2 worm cellular contexts compared by ENCODE assay signal in genomic region chrIV:6785151-6785550, ce11.
TF ChIP-seq lines count a peak whose summit lies in the region.

Gene dyci-1, minus strand, starts transcription at chrIV:6785272.

TF ChIP-seq in whole organism, L1 larva, 84 proteins besides CTCF, POLR2A, EP300 and RAD21 (continued from another document):
- peak; percentile 14 for TF ChIP-seq swsn-7 (tag; optimal IDR thresholded peaks at IDR 0.05; lab: Kevin White, UChicago)
- TF ChIP-seq hlh-4 (tag; optimal IDR thresholded peaks at IDR 0.05; lab: Kevin White, UChicago): no peak
- TF ChIP-seq mef-2 (tag; optimal IDR thresholded peaks at IDR 0.05; lab: Kevin White, UChicago): no peak
- TF ChIP-seq F16B12.6 (tag; optimal IDR thresholded peaks at IDR 0.05; lab: Kevin White, UChicago): no peak
- no peak for TF ChIP-seq nhr-85 (tag; lab: Kevin White, UChicago)
- TF ChIP-seq unc-30 (tag; optimal IDR thresholded peaks at IDR 0.05; lab: Kevin White, UChicago): no peak
- TF ChIP-seq lsy-2 (tag; optimal IDR thresholded peaks at IDR 0.05; lab: Kevin White, UChicago): peak in 1 of 2 experiments; percentile 49
- peak; percentile 5 for TF ChIP-seq tbx-2 (tag; optimal IDR thresholded peaks at IDR 0.05; lab: Kevin White, UChicago)
- no peak for TF ChIP-seq sup-37 (GFP tag; optimal IDR thresholded peaks at IDR 0.05; lab: Kevin White, UChicago)
- peak; percentile 9 to 31 for TF ChIP-seq lin-35 (GFP tag; optimal IDR thresholded peaks at IDR 0.05; lab: Kevin White, UChicago)
- no peak for TF ChIP-seq aha-1 (tag; optimal IDR thresholded peaks at IDR 0.05; lab: Kevin White, UChicago)
- no peak for TF ChIP-seq nhr-11 (tag; optimal IDR thresholded peaks at IDR 0.05; lab: Kevin White, UChicago)
- no peak for TF ChIP-seq vab-15 (tag; optimal IDR thresholded peaks at IDR 0.05; lab: Kevin White, UChicago)
- no peak for TF ChIP-seq nhr-76 (tag; optimal IDR thresholded peaks at IDR 0.05; lab: Kevin White, UChicago)
- no peak for TF ChIP-seq ceh-82 (tag; optimal IDR thresholded peaks at IDR 0.05; lab: Kevin White, UChicago)
- no peak for TF ChIP-seq ceh-90 (tag; optimal IDR thresholded peaks at IDR 0.05; lab: Kevin White, UChicago)
- peak in 1 of 6 experiments; percentile 27 for TF ChIP-seq elt-3 (tag; optimal IDR thresholded peaks at IDR 0.05; lab: Kevin White, UChicago)
- no peak for TF ChIP-seq mdl-1 (tag; optimal IDR thresholded peaks at IDR 0.05; lab: Kevin White, UChicago)
- no peak for TF ChIP-seq alr-1 (tag; optimal IDR thresholded peaks at IDR 0.05; lab: Kevin White, UChicago; ENCODE audit: borderline replicate concordance)
- TF ChIP-seq elt-2 (tag; optimal IDR thresholded peaks at IDR 0.05; lab: Kevin White, UChicago): no peak
- TF ChIP-seq egl-27 (tag; optimal IDR thresholded peaks at IDR 0.05; lab: Kevin White, UChicago): peak in 1 of 2 experiments; percentile 15
- peak in 2 of 3 experiments; percentile 19 to 23 for TF ChIP-seq dpl-1 (GFP tag; optimal IDR thresholded peaks at IDR 0.05; lab: Kevin White, UChicago)
- peak; percentile 0 for TF ChIP-seq lin-13 (GFP tag; optimal IDR thresholded peaks at IDR 0.05; lab: Kevin White, UChicago)
- peak; percentile 45 for TF ChIP-seq rnt-1 (tag; optimal IDR thresholded peaks at IDR 0.05; lab: Kevin White, UChicago)
- no peak for TF ChIP-seq dsc-1 (tag; optimal IDR thresholded peaks at IDR 0.05; lab: Kevin White, UChicago)
- no peak for TF ChIP-seq nhr-28 (tag; optimal IDR thresholded peaks at IDR 0.05; lab: Kevin White, UChicago)
- peak; percentile 3 for TF ChIP-seq blmp-1 (tag; optimal IDR thresholded peaks at IDR 0.05; lab: Kevin White, UChicago)
TF ChIP-seq in whole organism, L1 larva: peak in this region for 17.

TF ChIP-seq in whole organism, L4 larva, 104 proteins besides CTCF, POLR2A, EP300 and RAD21 (continued from another document):
- peak; percentile 51 for TF ChIP-seq nhr-6 (tag; optimal IDR thresholded peaks at IDR 0.05; lab: Kevin White, UChicago)
- TF ChIP-seq pha-4 (GFP tag; IDR thresholded peaks at IDR 0.05; lab: Robert Waterston, UW): no peak; the same call in 1 of the 2 replicates
- no peak for TF ChIP-seq pha-4 (tag; optimal IDR thresholded peaks at IDR 0.05; lab: Kevin White, UChicago)
- TF ChIP-seq gei-8 (GFP tag; optimal IDR thresholded peaks at IDR 0.05; lab: Kevin White, UChicago): no peak
